Worm (Caenorhabditis elegans) whole organism, early embryonic: Measurements from ENCODE around the gene C05D12.3.
"Not testable (repeated sequence)": the region's sequence is repeated elsewhere in the genome, so short reads cannot be mapped to it uniquely, and the experiment has no call there.

Experiments
- B0310.2 ChIP-seq: sonication (generic microtip); optimal IDR thresholded peaks from 2 replicates; lab custom pipeline; 2016; ENCODE audit warnings: mild to moderate bottlenecking, missing genetic modification characterization, missing compliant biosample characterization
- F13C5.2 ChIP-seq: sonication (generic microtip); optimal IDR thresholded peaks from 2 replicates; lab custom pipeline; 2017; ENCODE audit warnings: mild to moderate bottlenecking, missing genetic modification characterization, inconsistent platforms, missing compliant biosample characterization
- aly-1 ChIP-seq: sonication (generic microtip); optimal IDR thresholded peaks from 2 replicates; lab custom pipeline; 2016; ENCODE audit warnings: missing genetic modification characterization, missing compliant biosample characterization
- ama-1 ChIP-seq: fragments of 150-350 bp; optimal IDR thresholded peaks from 2 replicates; lab custom pipeline; 2014
- ceh-13 ChIP-seq: fragments of 200-800 bp; sonication (Bioruptor generic); optimal IDR thresholded peaks from 2 replicates; lab custom pipeline; 2018; ENCODE audit warnings: mild to moderate bottlenecking, missing genetic modification characterization, missing compliant biosample characterization
- ceh-36 ChIP-seq: sonication (generic microtip); optimal IDR thresholded peaks from 2 replicates; lab custom pipeline; 2016; ENCODE audit warnings: missing genetic modification characterization, inconsistent platforms, missing compliant biosample characterization
- ets-7 ChIP-seq: sonication (generic microtip); optimal IDR thresholded peaks from 2 replicates; lab custom pipeline; 2016; ENCODE audit warnings: missing genotype, missing genetic modification characterization, missing compliant biosample characterization
- flt-1 ChIP-seq: fragments of 200-800 bp; sonication (Bioruptor generic); IDR thresholded peaks from 2 replicates; pipeline ENCODE4 v1.3.6; 2022; ENCODE audit warnings: missing genetic modification characterization, missing compliant biosample characterization
- hmbx-1 ChIP-seq: sonication (generic microtip); optimal IDR thresholded peaks from 2 replicates; lab custom pipeline; 2016; ENCODE audit warnings: mild to moderate bottlenecking, missing genetic modification characterization, missing compliant biosample characterization
- hmg-4 ChIP-seq: fragments of 200-800 bp; sonication (Bioruptor generic); optimal IDR thresholded peaks from 2 replicates; lab custom pipeline; 2018; ENCODE audit warnings: mild to moderate bottlenecking, missing genetic modification characterization, missing compliant biosample characterization
- hnd-1 ChIP-seq: sonication (generic microtip); optimal IDR thresholded peaks from 2 replicates; lab custom pipeline; 2016; ENCODE audit warnings: missing genetic modification characterization, missing compliant biosample characterization
- pes-1 ChIP-seq: fragments of 200-800 bp; sonication (Bioruptor generic); IDR thresholded peaks from 2 replicates; pipeline ENCODE4 v1.3.6; 2022; ENCODE audit warnings: missing genetic modification reagents, missing genetic modification characterization, missing compliant biosample characterization
- scrt-1 ChIP-seq: fragments of 200-800 bp; sonication (Bioruptor generic); IDR thresholded peaks from 2 replicates; pipeline ENCODE4 v1.3.6; 2022; ENCODE audit warnings: missing genetic modification characterization, missing compliant biosample characterization
- sea-1 ChIP-seq: fragments of 200-800 bp; sonication (Bioruptor generic); conservative IDR thresholded peaks from 2 replicates; pipeline ENCODE4 v1.3.6; 2022; ENCODE audit warnings: missing genetic modification characterization, missing compliant biosample characterization
- tbx-11 ChIP-seq: fragments of 200-800 bp; sonication (Bioruptor generic); IDR thresholded peaks from 2 replicates; pipeline ENCODE4 v1.3.6; 2022; ENCODE audit warnings: missing genetic modification characterization, missing compliant biosample characterization
- tbx-37 ChIP-seq: fragments of 200-800 bp; sonication (Bioruptor generic); conservative IDR thresholded peaks from 2 replicates; pipeline ENCODE4 v1.3.6; 2022; ENCODE audit warnings: missing genetic modification reagents, missing genetic modification characterization, missing compliant biosample characterization
- tra-4 ChIP-seq: sonication (generic microtip); optimal IDR thresholded peaks from 2 replicates; lab custom pipeline; 2017; ENCODE audit warnings: missing genetic modification characterization, missing compliant biosample characterization

C05D12.3 gene

ce11 chrII:11433942-11434341 lies 8.9 kb downstream of the C05D12.3 start, which contains the start of gene C05D12.5:
C05D12.5 (plus strand) TSS chrII:11434242.
- no peak for TF ChIP-seq hmg-4
- no peak for TF ChIP-seq B0310.2 (tag; lab: Kevin White, UChicago)
- TF ChIP-seq ceh-13 (GFP tag; lab: Kevin White, UChicago) = no peak
- TF ChIP-seq tra-4 (tag; lab: Kevin White, UChicago) = no peak
- TF ChIP-seq F13C5.2 (tag; lab: Kevin White, UChicago) = no peak
- no peak for TF ChIP-seq hmbx-1
- no peak for TF ChIP-seq tbx-37

- no peak for TF ChIP-seq hnd-1
- no peak for TF ChIP-seq ets-7
- TF ChIP-seq tra-4 (tag; lab: Kevin White, UChicago) = no peak
- no peak for TF ChIP-seq hmbx-1
- no peak for TF ChIP-seq hmg-4
- TF ChIP-seq scrt-1 = no peak
- no peak for TF ChIP-seq flt-1
- no peak for TF ChIP-seq pes-1
- no peak for TF ChIP-seq tbx-37
- TF ChIP-seq ceh-36 (tag; lab: Kevin White, UChicago) = no peak
- TF ChIP-seq ceh-13 (GFP tag; lab: Kevin White, UChicago) = no peak
- no peak for TF ChIP-seq F13C5.2 (tag; lab: Kevin White, UChicago)
- TF ChIP-seq tbx-11 (GFP tag; lab: Robert Waterston, UW) = no peak
- no peak for TF ChIP-seq B0310.2 (tag; lab: Kevin White, UChicago)
- TF ChIP-seq sea-1 (GFP tag; lab: Robert Waterston, UW) = no peak
- TF ChIP-seq aly-1 (tag; lab: Kevin White, UChicago) = no peak
- no peak for TF ChIP-seq ama-1
Observed at ce11 chrII:11438417-11438816, 13.4 kb downstream of the C05D12.3 start, which contains the start of gene vha-6. vha-6 (minus strand) TSS chrII:11438452.

- no peak for TF ChIP-seq ets-7
- peak; percentile 21 for TF ChIP-seq hmg-4
Observed at ce11 chrII:11440265-11440664, 15.2 kb downstream of the C05D12.3 start, which contains the start of gene VW02B12L.2. VW02B12L.2 (minus strand) TSS chrII:11440329.

- not testable (repeated sequence) for TF ChIP-seq pes-1, tbx-37, scrt-1
Observed at ce11 chrII:11442425-11442824, 17.4 kb downstream of the C05D12.3 start, which contains the start of gene ebp-2. ebp-2 (plus strand) TSS chrII:11442725.

ce11 chrII:11443128-11443527 lies 18.1 kb downstream of the C05D12.3 start:
- TF ChIP-seq tbx-37 (no peak), ama-1 (no peak), scrt-1 (no peak), sea-1 (GFP tag; lab: Robert Waterston, UW) (no peak), tra-4 (tag; lab: Kevin White, UChicago) (no peak), ceh-36 (tag; lab: Kevin White, UChicago) (no peak), hmbx-1 (no peak), flt-1 (no peak), hmg-4 (no peak), aly-1 (tag; lab: Kevin White, UChicago) (no peak), pes-1 (no peak), tbx-11 (GFP tag; lab: Robert Waterston, UW) (no peak), ceh-13 (GFP tag; lab: Kevin White, UChicago) (no peak), F13C5.2 (tag; lab: Kevin White, UChicago) (no peak), B0310.2 (tag; lab: Kevin White, UChicago) (no peak), hnd-1 (no peak), ets-7 (no peak)

ce11 chrII:11443862-11444261 lies 18.8 kb downstream of the C05D12.3 start, which contains the start of gene adbp-1:
adbp-1 (plus strand) TSS chrII:11444162.
- no peak for TF ChIP-seq pes-1
- no peak for TF ChIP-seq flt-1
- no peak for TF ChIP-seq F13C5.2 (tag; lab: Kevin White, UChicago)
- no peak for TF ChIP-seq hnd-1
- TF ChIP-seq ceh-13 (GFP tag; lab: Kevin White, UChicago) = no peak
- TF ChIP-seq hmbx-1 = no peak
- no peak for TF ChIP-seq tbx-37
- no peak for TF ChIP-seq ets-7
- no peak for TF ChIP-seq sea-1 (GFP tag; lab: Robert Waterston, UW)
- no peak for TF ChIP-seq tbx-11 (GFP tag; lab: Robert Waterston, UW)

- TF ChIP-seq flt-1 (no peak), tbx-37 (no peak), ceh-13 (GFP tag; lab: Kevin White, UChicago) (no peak), aly-1 (tag; lab: Kevin White, UChicago) (no peak), ceh-36 (tag; lab: Kevin White, UChicago) (no peak), hmg-4 (no peak), pes-1 (no peak), sea-1 (GFP tag; lab: Robert Waterston, UW) (no peak), hmbx-1 (no peak)
Observed at ce11 chrII:11444973-11445372, 19.9 kb downstream of the C05D12.3 start, which contains the start of gene W02B12.13. W02B12.13 (plus strand) TSS chrII:11445273.

- TF ChIP-seq flt-1 (no peak), tbx-37 (no peak), scrt-1 (no peak), tbx-11 (GFP tag; lab: Robert Waterston, UW) (no peak), ets-7 (no peak), aly-1 (tag; lab: Kevin White, UChicago) (no peak), hnd-1 (no peak), sea-1 (GFP tag; lab: Robert Waterston, UW) (no peak), tra-4 (tag; lab: Kevin White, UChicago) (no peak), B0310.2 (tag; lab: Kevin White, UChicago) (no peak), ceh-13 (GFP tag; lab: Kevin White, UChicago) (no peak), pes-1 (no peak), F13C5.2 (tag; lab: Kevin White, UChicago) (no peak), ama-1 (no peak)
Observed at ce11 chrII:11448753-11449152, 23.7 kb downstream of the C05D12.3 start, which contains the start of gene W02B12.1. W02B12.1 (plus strand) TSS chrII:11449021.
